Fruit fly (Drosophila melanogaster) whole organism, prepupa: ENCODE data around the gene CG46280.

Source experiments
- Blimp-1 ChIP-seq: fragments of 200-800 bp; sonication (Bioruptor generic); optimal IDR thresholded peaks from 3 replicates; lab custom pipeline; 2017; ENCODE audit warnings: missing biosample characterization, missing genetic modification characterization, mild to moderate bottlenecking, moderate library complexity, missing genetic modification reagents
- CG10631 ChIP-seq: fragments of 200-800 bp; sonication (Bioruptor generic); optimal IDR thresholded peaks from 2 replicates; lab custom pipeline; 2016; ENCODE audit warnings: missing biosample characterization, missing genetic modification characterization
- CG11294 ChIP-seq: fragments of 200-800 bp; sonication (Bioruptor generic); IDR thresholded peaks from 2 replicates; pipeline ENCODE4 v1.3.6; 2022; ENCODE audit warnings: missing biosample characterization, missing genetic modification characterization
- CG11762 ChIP-seq: fragments of 200-800 bp; sonication (Bioruptor generic); optimal IDR thresholded peaks from 3 replicates; lab custom pipeline; 2016; ENCODE audit warnings: missing biosample characterization, missing genetic modification characterization; ENCODE audit not compliant: insufficient read depth
- CG34406 ChIP-seq: fragments of 200-800 bp; sonication (Bioruptor generic); optimal IDR thresholded peaks from 3 replicates; lab custom pipeline; 2016; ENCODE audit warnings: missing biosample characterization, missing genetic modification characterization
- CG6792 ChIP-seq: fragments of 200-800 bp; sonication (Bioruptor generic); optimal IDR thresholded peaks from 3 replicates; lab custom pipeline; 2016; ENCODE audit warnings: missing biosample characterization, missing genetic modification characterization
- CG6808 ChIP-seq: fragments of 200-800 bp; sonication (Bioruptor generic); optimal IDR thresholded peaks from 3 replicates; lab custom pipeline; 2017; ENCODE audit warnings: missing biosample characterization, missing genetic modification characterization, mild to moderate bottlenecking, moderate library complexity, missing genetic modification reagents
- CG7368 ChIP-seq: fragments of 200-800 bp; sonication (Bioruptor generic); optimal IDR thresholded peaks from 3 replicates; lab custom pipeline; 2016; ENCODE audit warnings: missing biosample characterization, missing genetic modification characterization
- CG8319 ChIP-seq: fragments of 200-800 bp; sonication (Bioruptor generic); optimal IDR thresholded peaks from 3 replicates; lab custom pipeline; 2016; ENCODE audit warnings: missing biosample characterization, missing genetic modification characterization
- Eip75B ChIP-seq: fragments of 200-800 bp; sonication (Bioruptor generic); optimal IDR thresholded peaks from 3 replicates; lab custom pipeline; 2016; ENCODE audit warnings: missing biosample characterization, missing genetic modification characterization
- Eip78C ChIP-seq: fragments of 200-800 bp; sonication (Bioruptor generic); peaks from one replicate; lab custom pipeline; 2016; ENCODE audit warnings: missing biosample characterization, missing genetic modification characterization
- Met ChIP-seq: fragments of 200-800 bp; sonication (Bioruptor generic); optimal IDR thresholded peaks from 3 replicates; lab custom pipeline; 2016; ENCODE audit warnings: missing biosample characterization, missing genetic modification characterization
- Sox14 ChIP-seq: fragments of 200-800 bp; sonication (Bioruptor generic); optimal IDR thresholded peaks from 3 replicates; lab custom pipeline; 2016; ENCODE audit warnings: missing biosample characterization, missing genetic modification characterization
- achi ChIP-seq: fragments of 200-800 bp; sonication (Bioruptor generic); optimal IDR thresholded peaks from 3 replicates; lab custom pipeline; 2016; ENCODE audit warnings: missing biosample characterization, missing genetic modification characterization
- dsx ChIP-seq: fragments of 200-800 bp; optimal IDR thresholded peaks from 3 replicates; lab custom pipeline; 2019; ENCODE audit warnings: missing biosample characterization, mild to moderate bottlenecking, missing genetic modification characterization, moderate library complexity; ENCODE audit not compliant: poor library complexity, severe bottlenecking
- eg ChIP-seq: fragments of 200-800 bp; sonication (Bioruptor generic); IDR thresholded peaks from 3 replicates; pipeline ENCODE4 v1.3.6; 2022; ENCODE audit warnings: missing biosample characterization, missing genetic modification characterization
- fd59A ChIP-seq: fragments of 200-800 bp; sonication (Bioruptor generic); optimal IDR thresholded peaks from 2 replicates; lab custom pipeline; 2017; ENCODE audit warnings: missing biosample characterization, mild to moderate bottlenecking, missing genetic modification characterization, missing genetic modification reagents
- fd85E ChIP-seq: fragments of 200-800 bp; sonication (Bioruptor generic); optimal IDR thresholded peaks from 3 replicates; lab custom pipeline; 2016; ENCODE audit warnings: missing biosample characterization, missing genetic modification characterization
- fkh ChIP-seq: fragments of 200-800 bp; sonication (Bioruptor generic); optimal IDR thresholded peaks from 3 replicates; lab custom pipeline; 2017; ENCODE audit warnings: missing biosample characterization, mild to moderate bottlenecking, missing genetic modification characterization, moderate library complexity
- salr ChIP-seq, 2 experiments: fragments of 200-800 bp; sonication (Bioruptor generic); optimal IDR thresholded peaks; 3 replicates each; lab custom pipeline; 2016 to 2018; ENCODE audit warnings: missing biosample characterization in 2 of 2, missing genetic modification characterization in 2 of 2, mild to moderate bottlenecking in 1 of 2
- ss ChIP-seq, 2 experiments: fragments of 200-800 bp; sonication (Bioruptor generic); optimal IDR thresholded peaks; 2 replicates in 1 of 2; 3 replicates in 1 of 2; lab custom pipeline; 2017 to 2018; ENCODE audit warnings: mild to moderate bottlenecking in 2 of 2, missing biosample characterization in 2 of 2, missing genetic modification characterization in 2 of 2, moderate library complexity in 1 of 2
- svp ChIP-seq: fragments of 200-800 bp; sonication (Bioruptor generic); peaks from one replicate; lab custom pipeline; 2016; ENCODE audit warnings: missing biosample characterization, missing genetic modification characterization
- topi ChIP-seq: fragments of 200-800 bp; sonication (Bioruptor generic); optimal IDR thresholded peaks from 3 replicates; lab custom pipeline; 2016; ENCODE audit warnings: missing biosample characterization, missing genetic modification characterization
- vri ChIP-seq: fragments of 200-800 bp; sonication (Bioruptor generic); optimal IDR thresholded peaks from 3 replicates; lab custom pipeline; 2016; ENCODE audit warnings: missing biosample characterization, mild to moderate bottlenecking, missing genetic modification characterization

CG46280 gene

DNA sequence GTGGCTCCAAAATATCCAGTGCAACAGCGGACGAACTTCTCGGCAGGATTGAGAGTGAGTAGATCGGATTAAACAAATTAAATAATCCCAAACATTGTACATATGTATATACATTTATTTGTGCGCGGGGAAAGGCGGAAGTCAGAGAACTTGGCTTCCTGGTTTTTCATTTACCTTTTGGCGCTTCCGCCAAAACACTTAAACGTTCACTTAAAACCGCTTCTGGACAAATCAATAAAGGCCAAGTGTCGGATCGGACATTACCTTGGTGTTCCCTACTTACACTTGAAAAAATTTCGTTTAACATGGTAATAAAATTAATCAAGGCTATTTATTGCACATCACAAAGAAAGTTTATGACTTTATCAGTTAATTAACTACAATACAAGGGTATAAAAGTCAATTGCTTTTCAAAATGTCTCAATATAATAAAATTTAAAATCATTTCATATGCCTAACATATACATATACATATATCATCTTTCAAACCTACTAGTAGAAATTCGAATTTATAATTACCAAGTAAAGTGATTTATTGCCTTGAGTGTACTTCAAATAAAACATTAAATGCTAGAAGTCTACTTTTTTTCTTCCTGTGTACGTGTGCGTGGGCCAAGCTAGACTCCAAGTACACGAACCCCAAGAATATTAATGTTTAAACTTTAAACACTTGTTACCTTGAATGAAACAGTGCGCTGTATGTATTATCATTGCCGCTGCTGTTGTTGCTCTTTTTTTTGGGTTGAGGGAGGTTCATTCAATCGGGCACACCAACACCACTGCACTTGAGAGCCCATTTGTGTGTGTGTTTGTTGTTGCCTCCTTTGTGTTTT, 48.9 kb downstream of the CG46280 start (continued):
- TF ChIP-seq CG11294 (GFP tag; lab: Robert Waterston, UW) (0 out of 2 replicates have a peak, but pooled peaks have one; percentile 67), Eip75B (GFP tag; lab: Kevin White, UChicago) (peak; percentile 81), ss (GFP tag; optimal IDR thresholded peaks at IDR 0.05; lab: Kevin White, UChicago) (peak; percentile 55 to 76), Met (GFP tag; lab: Kevin White, UChicago) (peak; percentile 77), salr (GFP tag; optimal IDR thresholded peaks at IDR 0.05; lab: Kevin White, UChicago) (peak; percentile 18 to 67), CG7368 (GFP tag; lab: Kevin White, UChicago) (peak; percentile 60), CG8319 (GFP tag; lab: Kevin White, UChicago) (peak; percentile 59), CG6808 (GFP tag; lab: Kevin White, UChicago) (peak; percentile 83), CG11762 (GFP tag; lab: Kevin White, UChicago) (peak; percentile 76), fkh (no peak), fd59A (GFP tag; lab: Kevin White, UChicago) (peak; percentile 64), CG6792 (GFP tag; lab: Kevin White, UChicago) (peak; percentile 76), fd85E (GFP tag; lab: Kevin White, UChicago) (no peak), Eip78C (GFP tag; lab: Kevin White, UChicago) (peak; percentile 96), achi (GFP tag; lab: Kevin White, UChicago) (peak; percentile 68), CG34406 (GFP tag; lab: Kevin White, UChicago) (peak; percentile 76)

DNA sequence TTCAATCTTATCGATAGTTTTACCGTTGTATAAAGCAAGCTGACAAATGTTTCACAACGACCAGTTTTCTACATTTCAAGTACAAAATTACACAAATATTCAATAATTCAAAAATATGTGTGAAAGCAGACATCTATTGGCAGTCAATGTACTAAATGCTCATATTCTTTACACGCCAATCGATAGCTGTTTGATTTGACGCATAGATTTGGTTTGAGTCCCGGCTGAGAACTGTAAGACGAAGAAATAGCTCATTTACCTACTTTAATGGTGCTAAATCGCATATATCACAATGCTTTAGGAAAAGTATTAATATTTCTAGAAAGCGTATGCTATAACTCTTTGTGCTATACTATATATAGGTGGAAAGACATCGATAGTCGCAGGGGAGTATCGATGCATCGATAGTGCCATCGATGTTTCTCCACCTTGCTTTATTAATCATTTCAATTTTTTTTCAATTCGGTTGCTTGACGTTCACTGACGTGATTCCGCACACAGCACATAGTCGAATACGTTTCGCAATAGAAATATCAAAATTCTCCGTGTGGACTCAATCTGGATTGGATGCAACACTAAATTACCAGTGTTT, 49.7 kb downstream of the CG46280 start, which contains the start of gene Paip2:
Gene Paip2 (plus strand): TSS at position 165 of the 592 bp plus-strand sequence.
- TF ChIP-seq Sox14 (GFP tag; lab: Kevin White, UChicago) (peak; percentile 43), dsx (GFP tag; lab: Kevin White, UChicago) (peak; percentile 19), eg (GFP tag; lab: Robert Waterston, UW) (no peak), topi (GFP tag; lab: Kevin White, UChicago) (peak; percentile 28), Blimp-1 (GFP tag; lab: Kevin White, UChicago) (no peak), svp (peak; percentile 49), vri (no peak), achi (GFP tag; lab: Kevin White, UChicago) (peak; percentile 2), fd85E (GFP tag; lab: Kevin White, UChicago) (no peak)
- TF ChIP-seq, all 60 proteins: peak for 5

DNA sequence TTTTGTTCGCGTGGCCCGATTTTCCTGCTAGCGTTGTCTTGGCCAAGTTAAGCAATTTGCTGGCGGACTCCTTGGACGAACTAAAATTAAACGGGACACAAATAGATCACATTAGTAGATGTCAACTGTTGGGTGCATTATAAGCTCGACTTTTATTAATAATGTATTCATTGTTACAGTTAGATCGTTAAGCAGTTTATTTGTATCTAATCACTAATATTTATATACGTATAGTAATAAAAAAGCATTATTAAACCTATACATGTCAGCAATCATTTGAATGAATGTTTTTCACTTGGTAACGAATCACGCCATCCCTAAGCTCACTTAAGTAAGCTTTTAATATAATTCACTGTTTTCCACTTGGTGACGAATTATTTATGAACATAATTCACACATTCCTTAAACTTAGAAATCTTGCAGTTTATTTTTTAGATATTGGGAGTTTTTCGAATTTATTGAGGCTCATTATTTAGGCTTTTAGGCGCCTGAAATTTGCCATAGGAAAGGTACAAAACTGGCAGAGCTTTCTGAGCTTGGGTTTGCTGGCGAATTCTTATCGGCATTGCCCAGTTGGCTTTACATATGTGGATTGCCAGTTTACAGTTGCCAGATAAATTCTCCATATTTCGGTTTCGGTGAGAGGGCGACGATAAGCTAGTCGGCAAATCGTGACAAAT, 52.9 kb downstream of the CG46280 start, which contains the start of the genes CG7381 and CG7091:
Gene CG7381 (minus strand): TSS at position 101 of the 680 bp plus-strand sequence.
Gene CG7091 (plus strand): TSS at position 630 of the 680 bp plus-strand sequence.
- TF ChIP-seq CG10631 (GFP tag; lab: Kevin White, UChicago): no peak
- TF ChIP-seq Eip78C (GFP tag; lab: Kevin White, UChicago): peak; percentile 22
- TF ChIP-seq CG8319 (GFP tag; lab: Kevin White, UChicago): no peak
